Worm (Caenorhabditis elegans) whole organism, L2 larva: ENCODE measurements around the gene rin-1.

Experiments used
- C34F6.9 ChIP-seq: fragments of 150-350 bp; optimal IDR thresholded peaks from 2 replicates; lab custom pipeline; 2014; ENCODE audit warnings: missing biosample characterization, missing genetic modification characterization
- F13H6.1 ChIP-seq: sonication (generic microtip); optimal IDR thresholded peaks from 2 replicates; lab custom pipeline; 2016; ENCODE audit warnings: missing genetic modification characterization, missing compliant biosample characterization
- R02D3.7 ChIP-seq: fragments of 150-350 bp; optimal IDR thresholded peaks from 2 replicates; lab custom pipeline; 2014; ENCODE audit warnings: missing biosample characterization, missing genetic modification characterization
- Y55F3AM.14 ChIP-seq: fragments of 200-800 bp; sonication (Bioruptor generic); optimal IDR thresholded peaks from 2 replicates; lab custom pipeline; 2018; ENCODE audit warnings: mild to moderate bottlenecking, missing genetic modification characterization, missing compliant biosample characterization
- ZK546.5 ChIP-seq: sonication (generic microtip); optimal IDR thresholded peaks from 2 replicates; lab custom pipeline; 2017; ENCODE audit warnings: missing biosample characterization, missing genetic modification characterization
- alr-1 ChIP-seq: fragments of 150-350 bp; optimal IDR thresholded peaks from 2 replicates; lab custom pipeline; 2014; ENCODE audit warnings: missing biosample characterization, missing genetic modification characterization
- aly-2 ChIP-seq: fragments of 150-350 bp; optimal IDR thresholded peaks from 2 replicates; lab custom pipeline; 2014; ENCODE audit warnings: missing biosample characterization, missing genetic modification characterization
- ama-1 ChIP-seq: fragments of 150-350 bp; optimal IDR thresholded peaks from 2 replicates; lab custom pipeline; 2018; ENCODE audit warnings: inconsistent platforms
- blmp-1 ChIP-seq: sonication (generic microtip); optimal IDR thresholded peaks from 2 replicates; lab custom pipeline; 2017; ENCODE audit warnings: missing genetic modification characterization, mild to moderate bottlenecking, missing compliant biosample characterization, antibody characterized with exemption, moderate library complexity; ENCODE audit not compliant: insufficient read depth
- ceh-16 ChIP-seq: fragments of 150-350 bp; optimal IDR thresholded peaks from 2 replicates; lab custom pipeline; 2014; ENCODE audit warnings: missing biosample characterization, missing genetic modification characterization
- ceh-82 ChIP-seq: fragments of 150-350 bp; optimal IDR thresholded peaks from 2 replicates; lab custom pipeline; 2014; ENCODE audit warnings: missing biosample characterization, missing genetic modification characterization
- crh-2 ChIP-seq: sonication (generic microtip); optimal IDR thresholded peaks from 2 replicates; lab custom pipeline; 2017; ENCODE audit warnings: missing biosample characterization, missing genetic modification characterization
- dmd-4 ChIP-seq: sonication (generic microtip); optimal IDR thresholded peaks from 2 replicates; lab custom pipeline; 2017; ENCODE audit warnings: missing biosample characterization, missing genetic modification characterization
- egl-27 ChIP-seq: sonication (generic microtip); optimal IDR thresholded peaks from 3 replicates; lab custom pipeline; 2017; ENCODE audit warnings: missing biosample characterization, missing genetic modification reagents, missing genetic modification characterization
- elt-1 ChIP-seq: fragments of 150-350 bp; optimal IDR thresholded peaks from 2 replicates; lab custom pipeline; 2014; ENCODE audit warnings: missing biosample characterization, missing genetic modification characterization
- elt-3 ChIP-seq: sonication (generic microtip); optimal IDR thresholded peaks from 2 replicates; lab custom pipeline; 2017; ENCODE audit warnings: missing biosample characterization, missing genetic modification characterization
- fos-1 ChIP-seq: fragments of 150-350 bp; optimal IDR thresholded peaks from 2 replicates; lab custom pipeline; 2014; ENCODE audit warnings: missing biosample characterization, missing genetic modification characterization
- gmeb-1 ChIP-seq: fragments of 150-350 bp; optimal IDR thresholded peaks from 2 replicates; lab custom pipeline; 2014; ENCODE audit warnings: missing biosample characterization, missing genetic modification characterization
- lin-11 ChIP-seq: fragments of 150-350 bp; sonication (generic microtip); optimal IDR thresholded peaks from 2 replicates; lab custom pipeline; 2014; ENCODE audit warnings: missing biosample characterization, missing genetic modification characterization, inconsistent platforms, mixed read lengths
- lin-13 ChIP-seq: fragments of 150-350 bp; optimal IDR thresholded peaks from 2 replicates; lab custom pipeline; 2014; ENCODE audit warnings: missing biosample characterization, missing genetic modification reagents, missing genetic modification characterization
- lin-39 ChIP-seq: fragments of 150-350 bp; optimal IDR thresholded peaks from 2 replicates; lab custom pipeline; 2014; ENCODE audit warnings: missing biosample characterization, missing genetic modification reagents, missing genetic modification characterization
- lsy-2 ChIP-seq, 2 experiments: fragments of 150-350 bp in 1 of 2; sonication (generic microtip) in 1 of 2; optimal IDR thresholded peaks; 2 replicates each; lab custom pipeline; 2014 to 2017; ENCODE audit warnings: missing biosample characterization in 2 of 2, missing genetic modification characterization in 2 of 2
- mab-5 ChIP-seq: fragments of 150-350 bp; optimal IDR thresholded peaks from 2 replicates; lab custom pipeline; 2014; ENCODE audit warnings: missing biosample characterization, missing genetic modification characterization
- mbf-1 ChIP-seq: sonication (generic microtip); optimal IDR thresholded peaks from 2 replicates; lab custom pipeline; 2017; ENCODE audit warnings: missing biosample characterization, missing genetic modification characterization
- mdl-1 ChIP-seq, 2 experiments: fragments of 150-350 bp in 1 of 2; sonication (generic microtip) in 1 of 2; optimal IDR thresholded peaks; 2 replicates each; lab custom pipeline; 2017; ENCODE audit warnings: missing biosample characterization in 2 of 2, missing genetic modification characterization in 2 of 2
- nhr-10 ChIP-seq: sonication (generic microtip); optimal IDR thresholded peaks from 2 replicates; lab custom pipeline; 2017; ENCODE audit warnings: missing biosample characterization, missing genetic modification characterization
- nhr-11 ChIP-seq: fragments of 150-350 bp; optimal IDR thresholded peaks from 2 replicates; lab custom pipeline; 2014; ENCODE audit warnings: missing biosample characterization, missing genetic modification characterization
- nhr-12 ChIP-seq: fragments of 150-350 bp; optimal IDR thresholded peaks from 2 replicates; lab custom pipeline; 2014; ENCODE audit warnings: missing biosample characterization, missing genetic modification characterization
- nhr-129 ChIP-seq: fragments of 150-350 bp; optimal IDR thresholded peaks from 2 replicates; lab custom pipeline; 2014; ENCODE audit warnings: missing biosample characterization, missing genetic modification characterization
- nhr-21 ChIP-seq: fragments of 150-350 bp; optimal IDR thresholded peaks from 2 replicates; lab custom pipeline; 2014; ENCODE audit warnings: missing biosample characterization, missing genetic modification characterization
- nhr-23 ChIP-seq: fragments of 150-350 bp; optimal IDR thresholded peaks from 2 replicates; lab custom pipeline; 2014; ENCODE audit warnings: missing biosample characterization, missing genetic modification reagents, missing genetic modification characterization
- nhr-237 ChIP-seq: fragments of 150-350 bp; optimal IDR thresholded peaks from 2 replicates; lab custom pipeline; 2014; ENCODE audit warnings: missing biosample characterization, missing genetic modification characterization
- nhr-25 ChIP-seq: fragments of 150-350 bp; sonication (generic microtip); optimal IDR thresholded peaks from 3 replicates; lab custom pipeline; 2014; ENCODE audit warnings: missing biosample characterization, missing genetic modification characterization
- nhr-6 ChIP-seq: fragments of 150-350 bp; optimal IDR thresholded peaks from 2 replicates; lab custom pipeline; 2014; ENCODE audit warnings: missing biosample characterization, missing genetic modification characterization
- nhr-77 ChIP-seq: fragments of 150-350 bp; optimal IDR thresholded peaks from 2 replicates; lab custom pipeline; 2014; ENCODE audit warnings: missing biosample characterization, missing genetic modification characterization
- peb-1 ChIP-seq: fragments of 150-350 bp; optimal IDR thresholded peaks from 2 replicates; lab custom pipeline; 2014; ENCODE audit warnings: missing biosample characterization, missing genetic modification characterization
- sem-4 ChIP-seq: fragments of 150-350 bp; optimal IDR thresholded peaks from 2 replicates; lab custom pipeline; 2014; ENCODE audit warnings: missing biosample characterization, missing genetic modification reagents, missing genetic modification characterization
- skn-1 ChIP-seq: sonication (generic microtip); optimal IDR thresholded peaks from 2 replicates; lab custom pipeline; 2017; ENCODE audit warnings: missing biosample characterization, missing genetic modification characterization
- sma-3 ChIP-seq: sonication (generic microtip); optimal IDR thresholded peaks from 2 replicates; lab custom pipeline; 2016; ENCODE audit warnings: missing genetic modification reagents, missing genetic modification characterization, missing compliant biosample characterization
- sma-9 ChIP-seq, 2 experiments: fragments of 150-350 bp in 1 of 2; sonication (generic microtip) in 1 of 2; optimal IDR thresholded peaks; 2 replicates each; lab custom pipeline; 2014 to 2016; ENCODE audit warnings: missing genetic modification characterization in 2 of 2, mild to moderate bottlenecking in 1 of 2, missing biosample characterization in 1 of 2, missing compliant biosample characterization in 1 of 2, missing genetic modification reagents in 1 of 2, moderate library complexity in 1 of 2
- snpc-4 ChIP-seq: fragments of 150-350 bp; optimal IDR thresholded peaks from 2 replicates; lab custom pipeline; 2014; ENCODE audit warnings: missing biosample characterization, missing genetic modification characterization
- unc-39 ChIP-seq: fragments of 150-350 bp; optimal IDR thresholded peaks from 2 replicates; lab custom pipeline; 2014; ENCODE audit warnings: missing biosample characterization, missing genetic modification characterization
- unc-55 ChIP-seq: fragments of 150-350 bp; sonication (generic microtip); optimal IDR thresholded peaks from 3 replicates; lab custom pipeline; 2014; ENCODE audit warnings: missing biosample characterization, missing genetic modification reagents, missing genetic modification characterization
- unc-62 ChIP-seq: fragments of 150-350 bp; optimal IDR thresholded peaks from 2 replicates; lab custom pipeline; 2014; ENCODE audit warnings: missing biosample characterization, missing genetic modification reagents, missing genetic modification characterization
- zag-1 ChIP-seq: fragments of 150-350 bp; optimal IDR thresholded peaks from 2 replicates; lab custom pipeline; 2014; ENCODE audit warnings: missing biosample characterization, missing genetic modification characterization
- ztf-1 ChIP-seq: fragments of 200-800 bp; sonication (Bioruptor generic); conservative IDR thresholded peaks from 2 replicates; pipeline ENCODE4 v1.3.6; 2022; ENCODE audit warnings: missing genetic modification characterization, missing compliant biosample characterization
- ztf-11 ChIP-seq: sonication (generic microtip); optimal IDR thresholded peaks from 2 replicates; lab custom pipeline; 2017; ENCODE audit warnings: missing biosample characterization, missing genetic modification characterization
- ztf-4 ChIP-seq: fragments of 150-350 bp; optimal IDR thresholded peaks from 2 replicates; lab custom pipeline; 2014; ENCODE audit warnings: missing biosample characterization, missing genetic modification characterization

The rin-1 gene

ce11 chrV:14849628-14850027, 34.2 kb upstream of the rin-1 start:
- no peak for TF ChIP-seq elt-3
- peak; percentile 75 for TF ChIP-seq Y55F3AM.14 (GFP tag; lab: Kevin White, UChicago)
- TF ChIP-seq alr-1, result no peak
- TF ChIP-seq mab-5 (tag; lab: Kevin White, UChicago), result no peak
- TF ChIP-seq unc-62 (GFP tag; lab: Kevin White, UChicago), result no peak
- TF ChIP-seq sma-3 (GFP tag; lab: Kevin White, UChicago), result peak; percentile 86
- no peak for TF ChIP-seq dmd-4 (tag; lab: Kevin White, UChicago)
- peak; percentile 80 for TF ChIP-seq C34F6.9 (tag; lab: Kevin White, UChicago)
- peak; percentile 85 for TF ChIP-seq nhr-25
- TF ChIP-seq nhr-12 (tag; lab: Kevin White, UChicago), result no peak
- no peak for TF ChIP-seq nhr-11 (tag; lab: Kevin White, UChicago)
- no peak for TF ChIP-seq ZK546.5 (tag; lab: Kevin White, UChicago)
- TF ChIP-seq nhr-129 (tag; lab: Kevin White, UChicago), result peak; percentile 83
- TF ChIP-seq skn-1 (tag; lab: Kevin White, UChicago), result peak; percentile 72
- no peak for TF ChIP-seq aly-2 (tag; lab: Kevin White, UChicago)
- TF ChIP-seq lin-11 (tag; lab: Kevin White, UChicago), result peak; percentile 16
- TF ChIP-seq sem-4, result peak; percentile 61
- TF ChIP-seq nhr-6, result no peak
- TF ChIP-seq peb-1 (tag; lab: Kevin White, UChicago), result no peak
- no peak for TF ChIP-seq elt-1 (tag; lab: Kevin White, UChicago)
- TF ChIP-seq nhr-77 (tag; lab: Kevin White, UChicago), result no peak
- TF ChIP-seq ama-1, result peak; percentile 70
- TF ChIP-seq unc-39 (tag; lab: Kevin White, UChicago), result no peak
- TF ChIP-seq nhr-10, result no peak
- peak; percentile 57 for TF ChIP-seq gmeb-1 (tag; lab: Kevin White, UChicago)
- TF ChIP-seq zag-1, result peak; percentile 20
- peak; percentile 58 to 65 for TF ChIP-seq mdl-1 (tag; optimal IDR thresholded peaks at IDR 0.05; lab: Kevin White, UChicago)
- TF ChIP-seq nhr-237 (tag; lab: Kevin White, UChicago), result no peak
- TF ChIP-seq ceh-82 (tag; lab: Kevin White, UChicago), result no peak
- TF ChIP-seq sma-9 (GFP tag; optimal IDR thresholded peaks at IDR 0.05; lab: Kevin White, UChicago), result peak; percentile 88
- TF ChIP-seq sma-9 (tag; optimal IDR thresholded peaks at IDR 0.05; lab: Kevin White, UChicago), result no peak
- TF ChIP-seq blmp-1, result peak; percentile 99
- TF ChIP-seq mbf-1 (tag; lab: Kevin White, UChicago), result no peak
- TF ChIP-seq lin-13 (GFP tag; lab: Kevin White, UChicago), result no peak
- no peak for TF ChIP-seq lin-39 (tag; lab: Kevin White, UChicago)
- peak; percentile 59 for TF ChIP-seq fos-1 (tag; lab: Kevin White, UChicago)
- peak in 1 of 2 experiments; percentile 68 for TF ChIP-seq lsy-2 (tag; optimal IDR thresholded peaks at IDR 0.05; lab: Kevin White, UChicago)
- no peak for TF ChIP-seq ztf-1 (GFP tag; lab: Robert Waterston, UW)
- peak; percentile 52 for TF ChIP-seq F13H6.1
- TF ChIP-seq ceh-16 (tag; lab: Kevin White, UChicago), result no peak
- TF ChIP-seq egl-27 (tag; lab: Kevin White, UChicago), result peak; percentile 58
- TF ChIP-seq R02D3.7 (tag; lab: Kevin White, UChicago), result no peak
- TF ChIP-seq ztf-4 (tag; lab: Kevin White, UChicago), result peak; percentile 20
- peak; percentile 67 for TF ChIP-seq crh-2 (tag; lab: Kevin White, UChicago)
- TF ChIP-seq unc-55 (GFP tag; lab: Kevin White, UChicago), result peak; percentile 5
- TF ChIP-seq nhr-23 (tag; lab: Kevin White, UChicago), result no peak
- no peak for TF ChIP-seq ztf-11
- peak; percentile 86 for TF ChIP-seq nhr-21 (tag; lab: Kevin White, UChicago)
- no peak for TF ChIP-seq snpc-4 (tag; lab: Kevin White, UChicago)
